Worm (Caenorhabditis elegans) whole organism, early embryonic: ENCODE results near the gene hacl-1.

Source experiments
- B0310.2 ChIP-seq: sonication (generic microtip); optimal IDR thresholded peaks from 2 replicates; lab custom pipeline; 2016; ENCODE audit warnings: mild to moderate bottlenecking, missing genetic modification characterization, missing compliant biosample characterization
- aly-1 ChIP-seq: sonication (generic microtip); optimal IDR thresholded peaks from 2 replicates; lab custom pipeline; 2016; ENCODE audit warnings: missing genetic modification characterization, missing compliant biosample characterization
- ama-1 ChIP-seq: fragments of 150-350 bp; optimal IDR thresholded peaks from 2 replicates; lab custom pipeline; 2014
- ceh-13 ChIP-seq: fragments of 200-800 bp; sonication (Bioruptor generic); optimal IDR thresholded peaks from 2 replicates; lab custom pipeline; 2018; ENCODE audit warnings: mild to moderate bottlenecking, missing genetic modification characterization, missing compliant biosample characterization
- ceh-36 ChIP-seq: sonication (generic microtip); optimal IDR thresholded peaks from 2 replicates; lab custom pipeline; 2016; ENCODE audit warnings: missing genetic modification characterization, inconsistent platforms, missing compliant biosample characterization
- flt-1 ChIP-seq: fragments of 200-800 bp; sonication (Bioruptor generic); IDR thresholded peaks from 2 replicates; pipeline ENCODE4 v1.3.6; 2022; ENCODE audit warnings: missing genetic modification characterization, missing compliant biosample characterization
- hnd-1 ChIP-seq: sonication (generic microtip); optimal IDR thresholded peaks from 2 replicates; lab custom pipeline; 2016; ENCODE audit warnings: missing genetic modification characterization, missing compliant biosample characterization
- scrt-1 ChIP-seq: fragments of 200-800 bp; sonication (Bioruptor generic); IDR thresholded peaks from 2 replicates; pipeline ENCODE4 v1.3.6; 2022; ENCODE audit warnings: missing genetic modification characterization, missing compliant biosample characterization
- sea-1 ChIP-seq: fragments of 200-800 bp; sonication (Bioruptor generic); conservative IDR thresholded peaks from 2 replicates; pipeline ENCODE4 v1.3.6; 2022; ENCODE audit warnings: missing genetic modification characterization, missing compliant biosample characterization
- tbx-11 ChIP-seq: fragments of 200-800 bp; sonication (Bioruptor generic); IDR thresholded peaks from 2 replicates; pipeline ENCODE4 v1.3.6; 2022; ENCODE audit warnings: missing genetic modification characterization, missing compliant biosample characterization

- no peak for TF ChIP-seq ceh-36 (tag; lab: Kevin White, UChicago)
- no peak for TF ChIP-seq hnd-1 (tag; lab: Kevin White, UChicago)
- no peak for TF ChIP-seq tbx-11 (GFP tag; lab: Robert Waterston, UW)
- no peak for TF ChIP-seq ama-1 (lab: Kevin White, UChicago)
- no peak for TF ChIP-seq flt-1
- no peak for TF ChIP-seq aly-1 (tag; lab: Kevin White, UChicago)
- TF ChIP-seq B0310.2 (tag; lab: Kevin White, UChicago) = no peak
- TF ChIP-seq ceh-13 (GFP tag; lab: Kevin White, UChicago) = no peak
- no peak for TF ChIP-seq sea-1 (GFP tag; lab: Robert Waterston, UW)
- no peak for TF ChIP-seq scrt-1
Measured at ce11 chrII:11495307-11495706, 2.5 kb upstream of the hacl-1 start, which contains the start of the genes ooc-3 and B0334.4.
